Worm (Caenorhabditis elegans) whole organism, early embryonic: ENCODE results near the gene dre-1.
"Not testable (repeated sequence)": the region's sequence is repeated elsewhere in the genome, so short reads cannot be mapped to it uniquely, and the experiment has no call there.

Experiments used
- B0310.2 ChIP-seq: sonication (generic microtip); optimal IDR thresholded peaks from 2 replicates; lab custom pipeline; 2016; ENCODE audit warnings: mild to moderate bottlenecking, missing genetic modification characterization, missing compliant biosample characterization
- F13C5.2 ChIP-seq: sonication (generic microtip); optimal IDR thresholded peaks from 2 replicates; lab custom pipeline; 2017; ENCODE audit warnings: mild to moderate bottlenecking, missing genetic modification characterization, inconsistent platforms, missing compliant biosample characterization
- aly-1 ChIP-seq: sonication (generic microtip); optimal IDR thresholded peaks from 2 replicates; lab custom pipeline; 2016; ENCODE audit warnings: missing genetic modification characterization, missing compliant biosample characterization
- ama-1 ChIP-seq: fragments of 150-350 bp; optimal IDR thresholded peaks from 2 replicates; lab custom pipeline; 2014
- ceh-13 ChIP-seq: fragments of 200-800 bp; sonication (Bioruptor generic); optimal IDR thresholded peaks from 2 replicates; lab custom pipeline; 2018; ENCODE audit warnings: mild to moderate bottlenecking, missing genetic modification characterization, missing compliant biosample characterization
- ceh-36 ChIP-seq: sonication (generic microtip); optimal IDR thresholded peaks from 2 replicates; lab custom pipeline; 2016; ENCODE audit warnings: missing genetic modification characterization, inconsistent platforms, missing compliant biosample characterization
- ets-7 ChIP-seq: sonication (generic microtip); optimal IDR thresholded peaks from 2 replicates; lab custom pipeline; 2016; ENCODE audit warnings: missing genotype, missing genetic modification characterization, missing compliant biosample characterization
- flt-1 ChIP-seq: fragments of 200-800 bp; sonication (Bioruptor generic); IDR thresholded peaks from 2 replicates; pipeline ENCODE4 v1.3.6; 2022; ENCODE audit warnings: missing genetic modification characterization, missing compliant biosample characterization
- hmbx-1 ChIP-seq: sonication (generic microtip); optimal IDR thresholded peaks from 2 replicates; lab custom pipeline; 2016; ENCODE audit warnings: mild to moderate bottlenecking, missing genetic modification characterization, missing compliant biosample characterization
- hmg-4 ChIP-seq: fragments of 200-800 bp; sonication (Bioruptor generic); optimal IDR thresholded peaks from 2 replicates; lab custom pipeline; 2018; ENCODE audit warnings: mild to moderate bottlenecking, missing genetic modification characterization, missing compliant biosample characterization
- hnd-1 ChIP-seq: sonication (generic microtip); optimal IDR thresholded peaks from 2 replicates; lab custom pipeline; 2016; ENCODE audit warnings: missing genetic modification characterization, missing compliant biosample characterization
- pes-1 ChIP-seq: fragments of 200-800 bp; sonication (Bioruptor generic); IDR thresholded peaks from 2 replicates; pipeline ENCODE4 v1.3.6; 2022; ENCODE audit warnings: missing genetic modification reagents, missing genetic modification characterization, missing compliant biosample characterization
- scrt-1 ChIP-seq: fragments of 200-800 bp; sonication (Bioruptor generic); IDR thresholded peaks from 2 replicates; pipeline ENCODE4 v1.3.6; 2022; ENCODE audit warnings: missing genetic modification characterization, missing compliant biosample characterization
- sea-1 ChIP-seq: fragments of 200-800 bp; sonication (Bioruptor generic); conservative IDR thresholded peaks from 2 replicates; pipeline ENCODE4 v1.3.6; 2022; ENCODE audit warnings: missing genetic modification characterization, missing compliant biosample characterization
- tbx-11 ChIP-seq: fragments of 200-800 bp; sonication (Bioruptor generic); IDR thresholded peaks from 2 replicates; pipeline ENCODE4 v1.3.6; 2022; ENCODE audit warnings: missing genetic modification characterization, missing compliant biosample characterization
- tbx-37 ChIP-seq: fragments of 200-800 bp; sonication (Bioruptor generic); conservative IDR thresholded peaks from 2 replicates; pipeline ENCODE4 v1.3.6; 2022; ENCODE audit warnings: missing genetic modification reagents, missing genetic modification characterization, missing compliant biosample characterization
- tra-4 ChIP-seq: sonication (generic microtip); optimal IDR thresholded peaks from 2 replicates; lab custom pipeline; 2017; ENCODE audit warnings: missing genetic modification characterization, missing compliant biosample characterization

Gene dre-1

DNA sequence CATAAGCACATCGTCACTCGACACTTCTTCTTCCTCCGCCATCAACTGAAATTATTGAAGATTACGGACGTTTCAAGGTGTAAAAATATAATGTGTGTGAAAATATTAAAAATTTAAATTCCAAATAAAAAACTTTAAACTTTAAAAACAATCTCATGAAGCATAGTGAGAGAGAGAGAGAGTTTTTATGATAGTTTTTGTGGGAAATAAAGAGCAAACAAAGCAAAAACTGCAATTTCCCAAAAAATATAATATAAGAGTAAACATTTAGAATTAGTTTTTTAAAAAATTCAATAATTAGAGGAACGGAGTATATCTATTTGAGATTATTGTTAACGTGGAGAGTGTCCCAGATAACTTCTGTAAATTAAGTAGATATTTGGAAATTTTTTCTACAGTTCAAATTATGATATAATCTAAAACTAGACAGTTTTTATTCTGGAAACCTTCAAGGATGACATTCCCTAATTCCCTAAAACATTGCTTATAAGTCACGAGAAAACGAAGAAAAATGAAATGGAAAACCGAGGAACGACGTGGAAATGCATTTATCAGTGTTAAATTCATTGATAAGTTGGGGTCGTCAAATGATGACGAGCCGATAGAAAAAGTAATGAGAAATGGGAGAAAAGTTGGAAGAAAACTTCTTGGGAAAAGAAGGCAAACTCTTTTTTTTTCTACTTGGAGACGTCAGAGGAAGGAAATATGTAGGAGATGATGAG, at the start of gene dre-1:
TSS of gene dre-1 (minus strand) at position 51 of the 722 bp plus-strand sequence.
- no peak for TF ChIP-seq aly-1
- TF ChIP-seq tbx-37 (GFP tag; lab: Robert Waterston, UW), result no peak
- TF ChIP-seq flt-1, result no peak
- no peak for TF ChIP-seq ama-1 (lab: Kevin White, UChicago)

ce11 chrV:6593700-6594244, 47.5 kb upstream of the dre-1 start, which contains the start of gene hcp-1:
Gene hcp-1, plus strand, starts transcription at chrV:6594194.
- TF ChIP-seq ceh-36 (tag; lab: Kevin White, UChicago) (no peak), hmbx-1 (no peak), scrt-1 (GFP tag; lab: Robert Waterston, UW) (no peak), hmg-4 (GFP tag; lab: Kevin White, UChicago) (no peak), tra-4 (no peak), ama-1 (lab: Kevin White, UChicago) (no peak), flt-1 (no peak), ets-7 (tag; lab: Kevin White, UChicago) (no peak), ceh-13 (GFP tag; lab: Kevin White, UChicago) (no peak), pes-1 (GFP tag; lab: Robert Waterston, UW) (no peak), F13C5.2 (tag; lab: Kevin White, UChicago) (no peak), B0310.2 (tag; lab: Kevin White, UChicago) (no peak), sea-1 (GFP tag; lab: Robert Waterston, UW) (no peak), tbx-37 (GFP tag; lab: Robert Waterston, UW) (no peak), tbx-11 (no peak), aly-1 (no peak)

DNA sequence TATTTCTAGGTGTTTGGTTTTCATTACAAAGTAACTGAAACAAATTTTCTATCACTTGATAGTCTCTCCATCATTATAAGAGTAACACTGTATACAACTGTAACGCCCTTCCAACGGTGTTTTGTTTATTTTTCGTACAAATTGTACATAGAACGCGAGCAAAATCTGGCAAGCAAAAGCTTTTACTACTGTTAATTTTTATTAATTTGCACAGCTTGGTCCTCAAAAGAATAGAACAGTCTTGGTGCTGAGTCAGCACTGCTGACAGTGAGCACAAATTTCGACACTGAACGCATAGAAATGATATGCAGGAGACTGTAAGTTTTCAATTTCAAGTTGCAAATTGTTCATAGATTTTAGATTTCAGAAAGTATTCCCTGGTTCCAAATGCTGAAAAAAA, 44.0 kb upstream of the dre-1 start, which contains the start of gene ZK1055.2:
TSS of gene ZK1055.2 (plus strand) at position 301 of the 400 bp plus-strand sequence.
- no peak for TF ChIP-seq hmg-4 (GFP tag; lab: Kevin White, UChicago)
- TF ChIP-seq ets-7 (tag; lab: Kevin White, UChicago), result no peak
- no peak for TF ChIP-seq tra-4
- TF ChIP-seq aly-1, result no peak
- TF ChIP-seq pes-1 (GFP tag; lab: Robert Waterston, UW), result no peak
- TF ChIP-seq flt-1, result no peak
- TF ChIP-seq hmbx-1, result no peak
- no peak for TF ChIP-seq ama-1 (lab: Kevin White, UChicago)
- no peak for TF ChIP-seq tbx-11
- no peak for TF ChIP-seq F13C5.2 (tag; lab: Kevin White, UChicago)
- no peak for TF ChIP-seq B0310.2 (tag; lab: Kevin White, UChicago)
- TF ChIP-seq hnd-1 (tag; lab: Kevin White, UChicago), result no peak
- no peak for TF ChIP-seq scrt-1 (GFP tag; lab: Robert Waterston, UW)
- no peak for TF ChIP-seq ceh-36 (tag; lab: Kevin White, UChicago)
- no peak for TF ChIP-seq sea-1 (GFP tag; lab: Robert Waterston, UW)
- no peak for TF ChIP-seq tbx-37 (GFP tag; lab: Robert Waterston, UW)
- TF ChIP-seq ceh-13 (GFP tag; lab: Kevin White, UChicago), result no peak

DNA sequence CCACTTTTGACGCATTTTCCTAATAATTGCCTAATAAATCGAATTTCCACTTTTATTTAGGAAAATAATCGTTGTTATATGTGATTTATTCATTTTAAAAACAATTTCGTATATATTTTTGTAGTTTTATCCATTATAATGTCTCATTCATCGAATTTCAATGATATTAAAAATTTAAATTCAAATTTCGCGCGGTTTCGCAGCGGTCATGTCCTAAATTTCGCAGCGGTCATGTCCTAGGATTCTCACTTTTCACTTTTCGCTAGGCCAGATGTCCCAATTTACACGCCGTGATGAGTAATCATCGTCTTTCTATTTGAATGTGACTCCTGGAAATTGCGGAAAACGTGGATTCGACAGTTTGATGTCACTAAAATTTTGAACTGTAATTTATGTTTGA, 35.5 kb upstream of the dre-1 start, which contains the start of gene ZK1055.4:
TSS of gene ZK1055.4 (plus strand) at position 301 of the 400 bp plus-strand sequence.
- not testable (repeated sequence) for TF ChIP-seq pes-1 (GFP tag; lab: Robert Waterston, UW); tbx-37 (GFP tag; lab: Robert Waterston, UW); F13C5.2 (tag; lab: Kevin White, UChicago)

- no peak for TF ChIP-seq hmbx-1
- no peak for TF ChIP-seq ets-7 (tag; lab: Kevin White, UChicago)
- TF ChIP-seq flt-1, result no peak
- TF ChIP-seq ama-1 (lab: Kevin White, UChicago), result no peak
- TF ChIP-seq tra-4, result no peak
- no peak for TF ChIP-seq pes-1 (GFP tag; lab: Robert Waterston, UW)
- no peak for TF ChIP-seq ceh-13 (GFP tag; lab: Kevin White, UChicago)
- no peak for TF ChIP-seq sea-1 (GFP tag; lab: Robert Waterston, UW)
- no peak for TF ChIP-seq hmg-4 (GFP tag; lab: Kevin White, UChicago)
- no peak for TF ChIP-seq tbx-11
- TF ChIP-seq hnd-1 (tag; lab: Kevin White, UChicago), result no peak
Measured at ce11 chrV:6579992-6580391, 33.7 kb upstream of the dre-1 start, which contains the start of gene EGAP9.3. Gene EGAP9.3, minus strand, starts transcription at chrV:6580122.

- TF ChIP-seq sea-1 (GFP tag; lab: Robert Waterston, UW) (no peak), B0310.2 (tag; lab: Kevin White, UChicago) (no peak), hmbx-1 (no peak), hnd-1 (tag; lab: Kevin White, UChicago) (no peak), flt-1 (no peak), pes-1 (GFP tag; lab: Robert Waterston, UW) (no peak), tra-4 (no peak)
Measured at ce11 chrV:6576567-6576966, 30.3 kb upstream of the dre-1 start, which contains the start of gene EGAP9.4. Gene EGAP9.4, plus strand, starts transcription at chrV:6576867.

DNA sequence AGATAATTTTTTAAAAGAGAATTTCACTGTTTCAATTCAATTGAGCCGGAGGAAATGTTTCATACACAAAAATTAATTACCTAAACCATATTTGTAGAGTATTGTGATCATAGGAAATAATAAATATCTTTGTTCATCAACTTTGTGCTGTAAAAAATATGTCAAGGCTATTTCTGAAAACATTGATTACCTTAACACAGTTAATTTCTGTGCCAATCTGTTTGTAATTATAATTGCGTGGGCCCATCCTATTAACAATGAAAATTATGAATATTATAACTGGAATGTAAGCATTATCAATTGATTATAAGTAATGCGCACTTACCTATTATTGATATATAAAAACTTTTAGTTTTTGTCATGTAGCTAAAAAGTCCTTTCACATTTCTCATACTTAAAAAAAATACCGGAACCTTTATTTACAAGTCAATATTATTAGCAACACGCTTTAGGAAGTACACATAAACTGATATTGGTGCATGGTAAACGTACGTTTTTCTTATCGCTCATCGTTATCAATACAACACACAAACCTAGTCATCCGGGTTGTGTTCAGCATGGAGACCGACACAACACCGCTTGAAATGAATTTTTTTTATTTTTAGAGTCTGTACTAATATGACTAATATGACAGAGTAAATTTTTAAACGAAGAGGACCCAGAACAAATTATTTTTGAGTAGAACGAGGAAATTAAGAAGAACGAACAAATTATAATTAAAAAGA, 29.3 kb upstream of the dre-1 start, which contains the start of gene fut-2:
TSS of gene fut-2 (minus strand) at position 485 of the 725 bp plus-strand sequence.
- TF ChIP-seq B0310.2 (tag; lab: Kevin White, UChicago) (no peak), hnd-1 (tag; lab: Kevin White, UChicago) (no peak), hmbx-1 (no peak), hmg-4 (GFP tag; lab: Kevin White, UChicago) (no peak), scrt-1 (GFP tag; lab: Robert Waterston, UW) (no peak), ceh-36 (tag; lab: Kevin White, UChicago) (no peak), sea-1 (GFP tag; lab: Robert Waterston, UW) (no peak), pes-1 (GFP tag; lab: Robert Waterston, UW) (no peak), tbx-11 (no peak), ets-7 (tag; lab: Kevin White, UChicago) (no peak), ama-1 (lab: Kevin White, UChicago) (no peak), ceh-13 (GFP tag; lab: Kevin White, UChicago) (no peak), F13C5.2 (tag; lab: Kevin White, UChicago) (no peak), flt-1 (no peak), tbx-37 (GFP tag; lab: Robert Waterston, UW) (no peak), aly-1 (no peak), tra-4 (no peak)
